Fruit fly (Drosophila melanogaster): ENCODE data around the gene CG32801.

dm6 chrX:1861620-1862184 is 41.3 kb downstream of the CG32801 start, which contains the start of gene deltaCOP:
- TF ChIP-seq psq (optimal IDR thresholded peaks at IDR 0.05) = no peak
- TF ChIP-seq insv (optimal IDR thresholded peaks at IDR 0.05) = no peak
